Fruit fly (Drosophila melanogaster): ENCODE results near the gene CG4367.

CG4367 gene

DNA sequence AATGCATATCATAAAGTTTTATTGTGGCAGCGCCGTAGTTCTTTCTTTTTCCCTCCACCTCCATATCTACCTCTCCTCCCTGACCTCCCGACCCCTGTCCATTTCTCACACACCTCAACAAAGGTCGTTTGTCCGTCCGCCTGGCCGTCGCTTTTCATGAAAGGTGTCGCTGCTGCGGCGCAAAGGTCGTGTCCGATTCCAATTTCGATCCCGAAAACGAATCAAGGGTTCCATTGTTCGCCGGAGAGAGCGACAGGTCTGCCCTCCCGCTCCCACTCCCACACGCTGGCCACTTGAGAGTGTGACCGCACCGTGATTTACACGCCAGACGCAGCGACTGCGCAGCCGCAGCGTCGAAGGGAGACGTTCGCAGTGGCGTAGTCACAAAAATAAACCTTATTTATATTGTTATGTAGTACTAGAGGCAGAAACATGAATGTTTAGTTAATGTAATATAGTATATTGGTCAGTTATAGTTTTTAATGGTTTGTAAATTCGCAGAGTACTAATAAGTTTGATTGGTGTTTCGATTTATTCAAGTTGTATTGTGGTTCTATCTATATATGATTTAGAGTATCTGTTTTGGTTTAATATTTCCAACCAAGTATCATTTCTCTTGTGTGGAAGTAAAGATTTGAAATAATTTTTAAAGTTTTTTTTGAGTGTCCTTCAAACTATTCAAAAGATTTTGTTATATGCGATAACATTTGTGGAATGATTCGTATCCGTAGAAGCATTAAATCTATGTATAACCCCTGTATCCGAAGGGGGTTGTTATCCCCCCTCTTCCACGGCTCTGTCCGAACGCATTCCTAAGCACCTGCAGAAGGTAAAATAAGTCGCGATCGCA is 12.5 kb downstream of the CG4367 start (continued):
- peak; percentile 33 for TF ChIP-seq trem (tag; optimal IDR thresholded peaks at IDR 0.05)
- TF ChIP-seq CG11085 (GFP tag; IDR thresholded peaks at IDR 0.05) = no peak
- no peak for TF ChIP-seq CG32532 (GFP tag; IDR thresholded peaks at IDR 0.05)
- TF ChIP-seq so (GFP tag; IDR thresholded peaks at IDR 0.05) = no peak
- no peak for TF ChIP-seq Tbp (GFP tag; optimal IDR thresholded peaks at IDR 0.05)
- peak in 1 of 3 experiments; percentile 93 for TF ChIP-seq lola (GFP tag; optimal IDR thresholded peaks at IDR 0.05)
- no peak for TF ChIP-seq Nf-YA (GFP tag; IDR thresholded peaks at IDR 0.05)
- no peak for TF ChIP-seq MTF-1 (GFP tag; optimal IDR thresholded peaks at IDR 0.05; ENCODE audit: borderline replicate concordance)
- TF ChIP-seq ranshi (GFP tag; IDR thresholded peaks at IDR 0.05) = no peak
- no peak for TF ChIP-seq CG3065 (GFP tag; optimal IDR thresholded peaks at IDR 0.05)
- TF ChIP-seq CG11093 (GFP tag; IDR thresholded peaks at IDR 0.05) = 0 out of 3 replicates have a peak, but pooled peaks have one; percentile 31
- TF ChIP-seq CG18262 (tag; optimal IDR thresholded peaks at IDR 0.05) = peak; percentile 91
- peak; percentile 58 for TF ChIP-seq Xrp1 (GFP tag; IDR thresholded peaks at IDR 0.05)
- TF ChIP-seq tx (GFP tag; optimal IDR thresholded peaks at IDR 0.05) = no peak
- TF ChIP-seq hkb (optimal IDR thresholded peaks at IDR 0.05) = no peak
- no peak for TF ChIP-seq hkb (GFP tag; IDR thresholded peaks at IDR 0.05)
- 0 out of 2 replicates have a peak, but pooled peaks have one; percentile 12 for TF ChIP-seq inv (GFP tag; IDR thresholded peaks at IDR 0.05; ENCODE audit: partially characterized antibody)
- TF ChIP-seq Hr3 (GFP tag; optimal IDR thresholded peaks at IDR 0.05) = peak; percentile 67
- no peak for TF ChIP-seq pita (GFP tag; optimal IDR thresholded peaks at IDR 0.05)
- TF ChIP-seq grau (tag; optimal IDR thresholded peaks at IDR 0.05) = no peak
- peak; percentile 33 for TF ChIP-seq CG8359 (GFP tag; optimal IDR thresholded peaks at IDR 0.05; ENCODE audit: borderline replicate concordance)
- TF ChIP-seq Sry-δ (GFP tag; optimal IDR thresholded peaks at IDR 0.05) = no peak
- TF ChIP-seq ftz-f1 (GFP tag; optimal IDR thresholded peaks at IDR 0.05) = no peak
- TF ChIP-seq h (optimal IDR thresholded peaks at IDR 0.05) = no peak
- peak; percentile 78 for TF ChIP-seq CG30403 (GFP tag; optimal IDR thresholded peaks at IDR 0.05)
- no peak for TF ChIP-seq CG10147 (GFP tag; optimal IDR thresholded peaks at IDR 0.05)
- no peak for TF ChIP-seq HmgZ (tag; optimal IDR thresholded peaks at IDR 0.05)
- no peak for TF ChIP-seq Bgb (GFP tag; IDR thresholded peaks at IDR 0.05; ENCODE audit: partially characterized antibody)
- TF ChIP-seq CG1792 (GFP tag; optimal IDR thresholded peaks at IDR 0.05) = no peak
- TF ChIP-seq sisA (GFP tag; IDR thresholded peaks at IDR 0.05) = peak; percentile 42; the same call in 1 of the 2 replicates
- TF ChIP-seq CG9876 (GFP tag; optimal IDR thresholded peaks at IDR 0.05) = no peak
- TF ChIP-seq CG12104 (GFP tag; optimal IDR thresholded peaks at IDR 0.05) = peak; percentile 9
- TF ChIP-seq stc (GFP tag; IDR thresholded peaks at IDR 0.05) = no peak
- TF ChIP-seq pb (GFP tag; optimal IDR thresholded peaks at IDR 0.05) = peak; percentile 35
- TF ChIP-seq Dad (GFP tag; optimal IDR thresholded peaks at IDR 0.05) = peak; percentile 2
- no peak for TF ChIP-seq tap (tag; optimal IDR thresholded peaks at IDR 0.05)
- no peak for TF ChIP-seq emc (GFP tag; optimal IDR thresholded peaks at IDR 0.05)
- TF ChIP-seq CG11723 (GFP tag; optimal IDR thresholded peaks at IDR 0.05) = no peak
- peak; percentile 63 for TF ChIP-seq pum (GFP tag; optimal IDR thresholded peaks at IDR 0.05)
- peak; percentile 28; the same call in 1 of the 2 replicates for TF ChIP-seq gt (GFP tag; IDR thresholded peaks at IDR 0.05)
- TF ChIP-seq odd (GFP tag; optimal IDR thresholded peaks at IDR 0.05) = peak; percentile 46
- TF ChIP-seq CG7271 (tag; optimal IDR thresholded peaks at IDR 0.05) = peak; percentile 43
- TF ChIP-seq mam (GFP tag; optimal IDR thresholded peaks at IDR 0.05) = no peak
- no peak for TF ChIP-seq CG4617 (GFP tag; optimal IDR thresholded peaks at IDR 0.05; ENCODE audit: borderline replicate concordance)
- no peak for TF ChIP-seq stwl (tag; optimal IDR thresholded peaks at IDR 0.05)
- TF ChIP-seq CG10366 (GFP tag; IDR thresholded peaks at IDR 0.05) = peak; percentile 34
- 0 out of 2 replicates have a peak, but pooled peaks have one; percentile 32 for TF ChIP-seq CG5953 (GFP tag; IDR thresholded peaks at IDR 0.05)
- peak; percentile 63 for TF ChIP-seq Xbp1 (GFP tag; optimal IDR thresholded peaks at IDR 0.05)
- no peak for TF ChIP-seq CTCF (GFP tag; optimal IDR thresholded peaks at IDR 0.05)
- TF ChIP-seq NC2β (GFP tag; optimal IDR thresholded peaks at IDR 0.05) = peak; percentile 40
- TF ChIP-seq scrt (GFP tag; optimal IDR thresholded peaks at IDR 0.05) = no peak
